Worm (Caenorhabditis elegans): ENCODE measurements around the gene gfi-3.

The gfi-3 gene

DNA sequence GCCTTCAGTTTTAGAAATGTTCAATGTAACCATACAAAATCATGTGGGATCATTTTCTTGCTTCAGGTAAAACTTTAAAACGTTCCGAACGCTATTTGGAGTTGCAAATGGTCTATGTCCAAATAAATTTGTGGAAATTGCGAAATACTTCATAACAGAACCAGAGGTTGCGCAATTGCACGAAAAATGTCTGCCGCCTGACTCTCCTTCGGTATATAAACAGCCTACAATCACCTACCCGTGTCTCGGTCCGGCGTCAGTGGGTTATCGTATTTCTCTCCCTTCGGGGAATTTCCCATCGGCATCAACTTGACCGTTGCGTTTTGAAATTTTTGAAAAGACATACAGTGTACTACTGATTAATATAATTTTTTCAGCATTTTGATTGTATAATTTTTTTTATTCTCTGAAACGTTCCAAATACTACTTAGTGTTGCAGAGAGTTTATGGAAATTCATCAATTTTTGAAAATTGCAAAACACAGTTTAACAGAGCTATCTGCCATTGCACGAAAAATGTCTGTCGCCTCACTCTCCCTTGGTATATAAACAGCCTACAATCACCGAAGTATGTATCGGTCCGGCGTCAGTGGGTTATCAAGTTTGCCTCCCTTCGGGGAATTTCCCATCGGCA is 3.6 kb upstream of the gfi-3 start (continued):
- peak; percentile 76; the same call in 1 of the 2 replicates for TF ChIP-seq pha-4 (GFP tag; IDR thresholded peaks at IDR 0.05)
- TF ChIP-seq pha-4 (tag; optimal IDR thresholded peaks at IDR 0.05): no peak
- TF ChIP-seq Y75B8A.6 (GFP tag; IDR thresholded peaks at IDR 0.05): no peak
- TF ChIP-seq daf-19 (GFP tag; conservative IDR thresholded peaks at IDR 0.05): 0 out of 2 replicates have a peak, but pooled peaks have one; percentile 12
- peak; percentile 66 for TF ChIP-seq madf-9 (GFP tag; conservative IDR thresholded peaks at IDR 0.05)
- peak; percentile 68; the same call in 1 of the 2 replicates for TF ChIP-seq lim-7 (GFP tag; IDR thresholded peaks at IDR 0.05)
- TF ChIP-seq ztf-11 (tag; optimal IDR thresholded peaks at IDR 0.05): no peak
- no peak for TF ChIP-seq hif-1 (tag; optimal IDR thresholded peaks at IDR 0.05)
- TF ChIP-seq ceh-44 (GFP tag; IDR thresholded peaks at IDR 0.05): no peak
- no peak for TF ChIP-seq attf-4 (tag; optimal IDR thresholded peaks at IDR 0.05)
- TF ChIP-seq aha-1 (tag): peak; percentile 85
- peak in 1 of 2 experiments; percentile 47 for TF ChIP-seq daf-16 (GFP tag; optimal IDR thresholded peaks at IDR 0.05)
- peak; percentile 78 for TF ChIP-seq daf-16 (tag; optimal IDR thresholded peaks at IDR 0.05)
- no peak for TF ChIP-seq nhr-11 (tag; optimal IDR thresholded peaks at IDR 0.05)
- TF ChIP-seq egl-43 (GFP tag; IDR thresholded peaks at IDR 0.05): no peak; the same call in 1 of the 2 replicates
- peak; percentile 58; the same call in 1 of the 2 replicates for TF ChIP-seq F26F4.8 (GFP tag; conservative IDR thresholded peaks at IDR 0.05)
- TF ChIP-seq zip-11 (GFP tag; IDR thresholded peaks at IDR 0.05): no peak
- TF ChIP-seq nhr-77 (tag; optimal IDR thresholded peaks at IDR 0.05): no peak
- TF ChIP-seq daf-12 (tag; optimal IDR thresholded peaks at IDR 0.05): no peak
- TF ChIP-seq mdt-29 (GFP tag; IDR thresholded peaks at IDR 0.05): 0 out of 2 replicates have a peak, but pooled peaks have one; percentile 11
- no peak for TF ChIP-seq saeg-2 (GFP tag; IDR thresholded peaks at IDR 0.05)
- TF ChIP-seq arid-1 (GFP tag; conservative IDR thresholded peaks at IDR 0.05): no peak
- no peak for TF ChIP-seq gei-8 (GFP tag; optimal IDR thresholded peaks at IDR 0.05)
- peak; percentile 59 for TF ChIP-seq rbr-2 (tag; optimal IDR thresholded peaks at IDR 0.05)
- TF ChIP-seq ctbp-1 (GFP tag; IDR thresholded peaks at IDR 0.05): peak; percentile 60; the same call in 1 of the 2 replicates
- TF ChIP-seq lsy-2 (tag; optimal IDR thresholded peaks at IDR 0.05): no peak
- TF ChIP-seq F49E8.2 (tag; optimal IDR thresholded peaks at IDR 0.05; ENCODE audit: borderline replicate concordance): no peak
- no peak for TF ChIP-seq ceh-28 (tag; optimal IDR thresholded peaks at IDR 0.05)
- 0 out of 2 replicates have a peak, but pooled peaks have one; percentile 45 for TF ChIP-seq mxl-2 (GFP tag; conservative IDR thresholded peaks at IDR 0.05)
- TF ChIP-seq daf-8 (GFP tag; IDR thresholded peaks at IDR 0.05): 0 out of 2 replicates have a peak, but pooled peaks have one; percentile 54
- TF ChIP-seq lin-1 (GFP tag; IDR thresholded peaks at IDR 0.05): no peak
- no peak; the same call in 1 of the 2 replicates for TF ChIP-seq lin-38 (GFP tag; IDR thresholded peaks at IDR 0.05)
- peak; percentile 92 for TF ChIP-seq ztf-7 (tag; optimal IDR thresholded peaks at IDR 0.05)
- TF ChIP-seq nhr-237 (tag; optimal IDR thresholded peaks at IDR 0.05): no peak
- TF ChIP-seq pqm-1 (tag; optimal IDR thresholded peaks at IDR 0.05): no peak
- no peak for TF ChIP-seq mes-2 (tag; optimal IDR thresholded peaks at IDR 0.05; ENCODE audit: poor library complexity, severe bottlenecking)
- peak; percentile 23 for TF ChIP-seq T20F7.1 (GFP tag; optimal IDR thresholded peaks at IDR 0.05)
- TF ChIP-seq cey-2 (tag; optimal IDR thresholded peaks at IDR 0.05; ENCODE audit: borderline replicate concordance, insufficient read depth): no peak
- no peak for TF ChIP-seq hmg-1.1 (GFP tag; IDR thresholded peaks at IDR 0.05)
- peak; percentile 63 for TF ChIP-seq dmd-6 (GFP tag; IDR thresholded peaks at IDR 0.05)
- peak in 1 of 2 experiments; percentile 1 for TF ChIP-seq mdl-1 (tag; optimal IDR thresholded peaks at IDR 0.05)
- TF ChIP-seq ceh-62 (tag; optimal IDR thresholded peaks at IDR 0.05): no peak
- TF ChIP-seq skn-1 (tag; optimal IDR thresholded peaks at IDR 0.05): no peak
- TF ChIP-seq ceh-82 (tag; optimal IDR thresholded peaks at IDR 0.05): no peak
- TF ChIP-seq Y48G9A.11 (GFP tag; IDR thresholded peaks at IDR 0.05): no peak
- no peak for TF ChIP-seq dve-1 (tag; optimal IDR thresholded peaks at IDR 0.05; ENCODE audit: insufficient read depth)
- no peak for TF ChIP-seq nhr-25 (tag; optimal IDR thresholded peaks at IDR 0.05; ENCODE audit: borderline replicate concordance, insufficient read depth)
- TF ChIP-seq snpc-1.2 (GFP tag; IDR thresholded peaks at IDR 0.05): no peak
- no peak for TF ChIP-seq set-16 (GFP tag; IDR thresholded peaks at IDR 0.05)

Measured in whole organism, L4 larva.